Worm (Caenorhabditis elegans) whole organism, L3 larva: Measurements from ENCODE around the gene C25F9.13.

Experiments used
- ama-1 ChIP-seq: fragments of 150-350 bp; optimal IDR thresholded peaks from 2 replicates; lab custom pipeline; 2018
- ceh-82 ChIP-seq: fragments of 150-350 bp; optimal IDR thresholded peaks from 2 replicates; lab custom pipeline; 2014; ENCODE audit warnings: missing biosample characterization, missing genetic modification characterization
- fkh-10 ChIP-seq: sonication (generic microtip); optimal IDR thresholded peaks from 2 replicates; lab custom pipeline; 2017; ENCODE audit warnings: missing biosample characterization, missing genetic modification reagents, missing genetic modification characterization
- lin-39 ChIP-seq: fragments of 150-350 bp; optimal IDR thresholded peaks from 2 replicates; lab custom pipeline; 2018; ENCODE audit warnings: missing biosample characterization, missing genetic modification reagents, missing genetic modification characterization
- nhr-76 ChIP-seq: fragments of 150-350 bp; sonication (generic microtip); optimal IDR thresholded peaks from 5 replicates; lab custom pipeline; 2014; ENCODE audit warnings: missing biosample characterization, missing genetic modification characterization
- tbx-2 ChIP-seq: sonication (generic microtip); optimal IDR thresholded peaks from 2 replicates; lab custom pipeline; 2016; ENCODE audit warnings: mild to moderate bottlenecking, missing genetic modification characterization, missing compliant biosample characterization
- unc-39 ChIP-seq: sonication (generic microtip); optimal IDR thresholded peaks from 4 replicates; lab custom pipeline; 2017; ENCODE audit warnings: missing biosample characterization, missing genetic modification characterization
- ztf-11 ChIP-seq: fragments of 150-350 bp; optimal IDR thresholded peaks from 2 replicates; lab custom pipeline; 2014; ENCODE audit warnings: missing biosample characterization, missing genetic modification characterization

ce11 chrV:19398396-19398795 lies 386 bp downstream of the C25F9.13 start:
- TF ChIP-seq ceh-82 (tag; lab: Kevin White, UChicago) (no peak), fkh-10 (GFP tag; lab: Kevin White, UChicago) (no peak), lin-39 (tag; lab: Kevin White, UChicago) (no peak), ztf-11 (tag; lab: Kevin White, UChicago) (no peak), nhr-76 (tag; lab: Kevin White, UChicago) (no peak), ama-1 (lab: Kevin White, UChicago) (no peak), tbx-2 (tag; lab: Kevin White, UChicago) (no peak), unc-39 (no peak)
